Worm (Caenorhabditis elegans) whole organism, L2 larva: ENCODE measurements around the gene K09D9.9.

Source experiments
- aly-2 ChIP-seq: fragments of 150-350 bp; optimal IDR thresholded peaks from 2 replicates; lab custom pipeline; 2014; ENCODE audit warnings: missing biosample characterization, missing genetic modification characterization
- ama-1 ChIP-seq: fragments of 150-350 bp; optimal IDR thresholded peaks from 2 replicates; lab custom pipeline; 2018; ENCODE audit warnings: inconsistent platforms
- egl-27 ChIP-seq: sonication (generic microtip); optimal IDR thresholded peaks from 3 replicates; lab custom pipeline; 2017; ENCODE audit warnings: missing biosample characterization, missing genetic modification reagents, missing genetic modification characterization
- elt-3 ChIP-seq: sonication (generic microtip); optimal IDR thresholded peaks from 2 replicates; lab custom pipeline; 2017; ENCODE audit warnings: missing biosample characterization, missing genetic modification characterization
- lin-13 ChIP-seq: fragments of 150-350 bp; optimal IDR thresholded peaks from 2 replicates; lab custom pipeline; 2014; ENCODE audit warnings: missing biosample characterization, missing genetic modification reagents, missing genetic modification characterization
- lin-39 ChIP-seq: fragments of 150-350 bp; optimal IDR thresholded peaks from 2 replicates; lab custom pipeline; 2014; ENCODE audit warnings: missing biosample characterization, missing genetic modification reagents, missing genetic modification characterization
- lsy-2 ChIP-seq, 2 experiments: fragments of 150-350 bp in 1 of 2; sonication (generic microtip) in 1 of 2; optimal IDR thresholded peaks; 2 replicates each; lab custom pipeline; 2014 to 2017; ENCODE audit warnings: missing biosample characterization in 2 of 2, missing genetic modification characterization in 2 of 2
- nhr-237 ChIP-seq: fragments of 150-350 bp; optimal IDR thresholded peaks from 2 replicates; lab custom pipeline; 2014; ENCODE audit warnings: missing biosample characterization, missing genetic modification characterization
- sma-9 ChIP-seq, 2 experiments: fragments of 150-350 bp in 1 of 2; sonication (generic microtip) in 1 of 2; optimal IDR thresholded peaks; 2 replicates each; lab custom pipeline; 2014 to 2016; ENCODE audit warnings: missing genetic modification characterization in 2 of 2, mild to moderate bottlenecking in 1 of 2, missing biosample characterization in 1 of 2, missing compliant biosample characterization in 1 of 2, missing genetic modification reagents in 1 of 2, moderate library complexity in 1 of 2
- unc-39 ChIP-seq: fragments of 150-350 bp; optimal IDR thresholded peaks from 2 replicates; lab custom pipeline; 2014; ENCODE audit warnings: missing biosample characterization, missing genetic modification characterization
- zag-1 ChIP-seq: fragments of 150-350 bp; optimal IDR thresholded peaks from 2 replicates; lab custom pipeline; 2014; ENCODE audit warnings: missing biosample characterization, missing genetic modification characterization
- ztf-4 ChIP-seq: fragments of 150-350 bp; optimal IDR thresholded peaks from 2 replicates; lab custom pipeline; 2014; ENCODE audit warnings: missing biosample characterization, missing genetic modification characterization

DNA sequence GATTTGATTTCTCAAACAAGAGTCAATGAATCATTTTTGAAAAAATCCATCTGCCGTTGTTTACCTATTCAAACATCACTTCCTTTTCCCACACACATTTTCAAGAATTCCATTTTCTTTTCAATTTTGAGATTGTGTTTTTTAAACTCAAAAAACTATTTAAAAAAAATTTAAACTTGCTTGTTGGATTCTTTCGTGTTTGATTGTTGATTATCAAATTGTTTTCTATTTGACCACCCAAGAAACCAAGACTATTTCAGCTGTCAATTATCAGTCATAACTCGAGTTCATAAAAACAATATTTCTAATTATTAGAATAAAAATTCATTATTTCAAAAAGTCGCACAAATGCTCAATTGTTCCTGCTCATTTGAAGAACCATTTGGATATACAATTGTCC is 11.3 kb upstream of the K09D9.9 start, which contains the start of gene srh-8:
- TF ChIP-seq nhr-237 (no peak), lsy-2 (tag; optimal IDR thresholded peaks at IDR 0.05; lab: Kevin White, UChicago) (no peak), egl-27 (tag; lab: Kevin White, UChicago) (no peak), ztf-4 (no peak), aly-2 (tag; lab: Kevin White, UChicago) (no peak), ama-1 (no peak), unc-39 (tag; lab: Kevin White, UChicago) (no peak), zag-1 (tag; lab: Kevin White, UChicago) (no peak), elt-3 (tag; lab: Kevin White, UChicago) (no peak), lin-39 (no peak), sma-9 (GFP tag; optimal IDR thresholded peaks at IDR 0.05; lab: Kevin White, UChicago) (no peak), sma-9 (tag; optimal IDR thresholded peaks at IDR 0.05; lab: Kevin White, UChicago) (no peak), lin-13 (no peak)
